Fruit fly (Drosophila melanogaster): Measurements from ENCODE around the gene glo.
A peak's percentile ranks its signal among the peaks of the same experiment; 100 is the strongest.

glo gene

dm6 chr3R:11865132-11865531 is 45.9 kb upstream of the glo start:
- TF ChIP-seq Vsx2 (GFP tag; optimal IDR thresholded peaks at IDR 0.05; ENCODE audit: partially characterized antibody) (no peak), Abd-B (GFP tag; optimal IDR thresholded peaks at IDR 0.05) (no peak), foxo (GFP tag; optimal IDR thresholded peaks at IDR 0.05) (no peak), lola (GFP tag; optimal IDR thresholded peaks at IDR 0.05) (no peak), woc (GFP tag; optimal IDR thresholded peaks at IDR 0.05) (no peak), sage (GFP tag; optimal IDR thresholded peaks at IDR 0.05) (no peak), psq (GFP tag; optimal IDR thresholded peaks at IDR 0.05) (no peak), Hr78 (GFP tag; optimal IDR thresholded peaks at IDR 0.05) (no peak), OdsH (GFP tag; optimal IDR thresholded peaks at IDR 0.05) (no peak)

DNA sequence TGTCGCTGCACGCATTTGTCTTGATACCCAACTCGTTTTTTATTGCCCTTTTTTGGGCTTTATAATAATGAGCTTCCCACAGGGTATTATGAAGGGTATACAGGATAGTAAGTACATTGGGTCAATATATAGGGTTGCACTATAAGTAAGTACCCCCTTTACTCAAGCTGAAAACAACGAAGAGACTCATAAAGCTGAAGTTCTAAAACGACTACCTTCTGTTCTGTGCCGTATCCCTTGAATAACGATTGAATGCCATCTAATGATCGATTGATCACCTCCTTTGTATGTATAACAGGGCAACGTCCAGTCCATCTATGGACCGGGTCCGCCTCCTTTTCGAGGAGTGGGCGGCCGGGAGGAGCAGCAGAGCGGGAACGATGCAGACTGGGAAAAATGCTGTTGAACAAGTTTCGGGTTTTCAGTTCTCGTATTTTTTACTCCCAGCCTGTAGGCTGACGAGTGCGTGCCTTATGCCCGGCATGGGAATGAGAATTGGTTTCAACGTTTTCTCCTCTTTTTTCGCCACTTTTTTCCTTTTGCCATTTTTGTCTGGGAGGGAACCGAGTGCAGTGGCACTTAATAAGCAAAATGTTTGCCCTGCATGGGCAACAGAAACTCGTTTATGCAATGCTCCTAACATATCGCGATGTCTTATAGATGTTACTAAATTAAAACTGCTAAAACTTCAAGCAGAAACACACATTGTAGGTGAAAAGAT is 40.5 kb upstream of the glo start:
- TF ChIP-seq psq (GFP tag; optimal IDR thresholded peaks at IDR 0.05) (peak; percentile 69), br (GFP tag; optimal IDR thresholded peaks at IDR 0.05) (peak; percentile 48), Dif (GFP tag; optimal IDR thresholded peaks at IDR 0.05; ENCODE audit: partially characterized antibody) (peak; percentile 59), lola (GFP tag; optimal IDR thresholded peaks at IDR 0.05) (no peak), CG32264 (GFP tag; optimal IDR thresholded peaks at IDR 0.05) (no peak), sage (GFP tag; optimal IDR thresholded peaks at IDR 0.05) (no peak), brk (GFP tag; optimal IDR thresholded peaks at IDR 0.05) (no peak), Hr83 (GFP tag; optimal IDR thresholded peaks at IDR 0.05; ENCODE audit: poor library complexity, severe bottlenecking) (no peak), dmrt93B (GFP tag; optimal IDR thresholded peaks at IDR 0.05) (peak; percentile 34), Vsx2 (GFP tag; optimal IDR thresholded peaks at IDR 0.05; ENCODE audit: partially characterized antibody) (peak; percentile 24), Rel (GFP tag; optimal IDR thresholded peaks at IDR 0.05) (no peak), Rel (tag; optimal IDR thresholded peaks at IDR 0.05) (no peak), usp (GFP tag; optimal IDR thresholded peaks at IDR 0.05) (no peak), fru (GFP tag; optimal IDR thresholded peaks at IDR 0.05) (peak; percentile 71), Hnf4 (GFP tag; optimal IDR thresholded peaks at IDR 0.05) (peak; percentile 51), N (GFP tag; optimal IDR thresholded peaks at IDR 0.05) (no peak), dl (GFP tag; optimal IDR thresholded peaks at IDR 0.05; ENCODE audit: insufficient read depth in 1 of 2, partially characterized antibody in 2 of 2) (no peak), sv (GFP tag; optimal IDR thresholded peaks at IDR 0.05) (no peak), woc (GFP tag; optimal IDR thresholded peaks at IDR 0.05) (peak; percentile 97), foxo (GFP tag; optimal IDR thresholded peaks at IDR 0.05) (peak in 1 of 2 experiments; percentile 61), Hr78 (GFP tag; optimal IDR thresholded peaks at IDR 0.05) (no peak), CG9705 (GFP tag; optimal IDR thresholded peaks at IDR 0.05) (no peak), ey (GFP tag; optimal IDR thresholded peaks at IDR 0.05) (peak; percentile 67), Sp1 (GFP tag; optimal IDR thresholded peaks at IDR 0.05) (peak; percentile 23), pan (optimal IDR thresholded peaks at IDR 0.05) (peak; percentile 10), Myc (optimal IDR thresholded peaks at IDR 0.05) (no peak), GATAd (GFP tag; optimal IDR thresholded peaks at IDR 0.05) (no peak), CrebA (GFP tag; optimal IDR thresholded peaks at IDR 0.05; ENCODE audit: borderline replicate concordance) (no peak), tai (GFP tag; optimal IDR thresholded peaks at IDR 0.05) (no peak), jim (GFP tag; optimal IDR thresholded peaks at IDR 0.05) (no peak), h (GFP tag; optimal IDR thresholded peaks at IDR 0.05) (peak; percentile 60), Abd-B (GFP tag; optimal IDR thresholded peaks at IDR 0.05) (no peak), Mio (GFP tag; optimal IDR thresholded peaks at IDR 0.05) (no peak), OdsH (GFP tag; optimal IDR thresholded peaks at IDR 0.05) (peak; percentile 49), dsf (GFP tag; optimal IDR thresholded peaks at IDR 0.05; ENCODE audit: borderline replicate concordance) (no peak), rgr (GFP tag; optimal IDR thresholded peaks at IDR 0.05) (peak; percentile 42), Jra (GFP tag; optimal IDR thresholded peaks at IDR 0.05) (no peak), HLH106 (tag; optimal IDR thresholded peaks at IDR 0.05) (peak; percentile 57)

DNA sequence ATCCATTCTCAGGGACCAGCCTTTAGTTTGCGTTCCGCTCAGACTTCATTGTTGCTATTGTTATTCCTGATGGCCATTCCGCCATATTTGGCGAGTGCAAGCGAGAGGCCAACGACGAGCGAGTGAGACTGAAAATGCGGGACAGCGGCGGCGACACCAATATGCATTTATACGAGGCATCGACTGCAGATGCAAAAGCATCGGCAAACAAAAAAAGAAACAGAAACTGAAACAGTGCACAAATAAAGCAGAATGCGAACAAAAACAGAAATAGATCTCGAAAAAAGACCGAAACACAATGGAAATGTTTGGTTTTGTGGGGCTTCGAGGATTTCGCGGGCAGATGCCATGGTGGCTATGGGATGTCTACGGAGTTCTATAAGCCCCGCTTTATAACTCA is 39.9 kb upstream of the glo start:
- TF ChIP-seq rgr (GFP tag; optimal IDR thresholded peaks at IDR 0.05), result no peak
- TF ChIP-seq psq (GFP tag; optimal IDR thresholded peaks at IDR 0.05), result peak; percentile 77
- TF ChIP-seq ey (GFP tag; optimal IDR thresholded peaks at IDR 0.05), result no peak
- no peak for TF ChIP-seq dl (GFP tag; optimal IDR thresholded peaks at IDR 0.05; ENCODE audit: insufficient read depth in 1 of 2, partially characterized antibody in 2 of 2)

Measured in whole organism, wandering third instar larva.